Worm (Caenorhabditis elegans) whole organism, early embryonic: ENCODE data around the gene F59A6.11.

ENCODE experiments used
- B0310.2 ChIP-seq: sonication (generic microtip); optimal IDR thresholded peaks from 2 replicates; lab custom pipeline; 2016; ENCODE audit warnings: mild to moderate bottlenecking, missing genetic modification characterization, missing compliant biosample characterization
- F13C5.2 ChIP-seq: sonication (generic microtip); optimal IDR thresholded peaks from 2 replicates; lab custom pipeline; 2017; ENCODE audit warnings: mild to moderate bottlenecking, missing genetic modification characterization, inconsistent platforms, missing compliant biosample characterization
- aly-1 ChIP-seq: sonication (generic microtip); optimal IDR thresholded peaks from 2 replicates; lab custom pipeline; 2016; ENCODE audit warnings: missing genetic modification characterization, missing compliant biosample characterization
- ama-1 ChIP-seq: fragments of 150-350 bp; optimal IDR thresholded peaks from 2 replicates; lab custom pipeline; 2014
- ceh-13 ChIP-seq: fragments of 200-800 bp; sonication (Bioruptor generic); optimal IDR thresholded peaks from 2 replicates; lab custom pipeline; 2018; ENCODE audit warnings: mild to moderate bottlenecking, missing genetic modification characterization, missing compliant biosample characterization
- ceh-36 ChIP-seq: sonication (generic microtip); optimal IDR thresholded peaks from 2 replicates; lab custom pipeline; 2016; ENCODE audit warnings: missing genetic modification characterization, inconsistent platforms, missing compliant biosample characterization
- ets-7 ChIP-seq: sonication (generic microtip); optimal IDR thresholded peaks from 2 replicates; lab custom pipeline; 2016; ENCODE audit warnings: missing genotype, missing genetic modification characterization, missing compliant biosample characterization
- flt-1 ChIP-seq: fragments of 200-800 bp; sonication (Bioruptor generic); IDR thresholded peaks from 2 replicates; pipeline ENCODE4 v1.3.6; 2022; ENCODE audit warnings: missing genetic modification characterization, missing compliant biosample characterization
- hmbx-1 ChIP-seq: sonication (generic microtip); optimal IDR thresholded peaks from 2 replicates; lab custom pipeline; 2016; ENCODE audit warnings: mild to moderate bottlenecking, missing genetic modification characterization, missing compliant biosample characterization
- hmg-4 ChIP-seq: fragments of 200-800 bp; sonication (Bioruptor generic); optimal IDR thresholded peaks from 2 replicates; lab custom pipeline; 2018; ENCODE audit warnings: mild to moderate bottlenecking, missing genetic modification characterization, missing compliant biosample characterization
- hnd-1 ChIP-seq: sonication (generic microtip); optimal IDR thresholded peaks from 2 replicates; lab custom pipeline; 2016; ENCODE audit warnings: missing genetic modification characterization, missing compliant biosample characterization
- pes-1 ChIP-seq: fragments of 200-800 bp; sonication (Bioruptor generic); IDR thresholded peaks from 2 replicates; pipeline ENCODE4 v1.3.6; 2022; ENCODE audit warnings: missing genetic modification reagents, missing genetic modification characterization, missing compliant biosample characterization
- scrt-1 ChIP-seq: fragments of 200-800 bp; sonication (Bioruptor generic); IDR thresholded peaks from 2 replicates; pipeline ENCODE4 v1.3.6; 2022; ENCODE audit warnings: missing genetic modification characterization, missing compliant biosample characterization
- sea-1 ChIP-seq: fragments of 200-800 bp; sonication (Bioruptor generic); conservative IDR thresholded peaks from 2 replicates; pipeline ENCODE4 v1.3.6; 2022; ENCODE audit warnings: missing genetic modification characterization, missing compliant biosample characterization
- tbx-11 ChIP-seq: fragments of 200-800 bp; sonication (Bioruptor generic); IDR thresholded peaks from 2 replicates; pipeline ENCODE4 v1.3.6; 2022; ENCODE audit warnings: missing genetic modification characterization, missing compliant biosample characterization
- tbx-37 ChIP-seq: fragments of 200-800 bp; sonication (Bioruptor generic); conservative IDR thresholded peaks from 2 replicates; pipeline ENCODE4 v1.3.6; 2022; ENCODE audit warnings: missing genetic modification reagents, missing genetic modification characterization, missing compliant biosample characterization
- tra-4 ChIP-seq: sonication (generic microtip); optimal IDR thresholded peaks from 2 replicates; lab custom pipeline; 2017; ENCODE audit warnings: missing genetic modification characterization, missing compliant biosample characterization

Gene F59A6.11

ce11 chrII:5019389-5020108 lies 21.0 kb upstream of the F59A6.11 start:
- TF ChIP-seq ceh-13 (GFP tag; lab: Kevin White, UChicago) (no peak), ceh-36 (no peak), aly-1 (tag; lab: Kevin White, UChicago) (no peak), hmbx-1 (tag; lab: Kevin White, UChicago) (no peak), scrt-1 (GFP tag; lab: Robert Waterston, UW) (no peak), tbx-11 (GFP tag; lab: Robert Waterston, UW) (no peak), B0310.2 (tag; lab: Kevin White, UChicago) (no peak), tra-4 (tag; lab: Kevin White, UChicago) (no peak), F13C5.2 (no peak), pes-1 (GFP tag; lab: Robert Waterston, UW) (no peak), ama-1 (no peak), hnd-1 (tag; lab: Kevin White, UChicago) (no peak), sea-1 (GFP tag; lab: Robert Waterston, UW) (no peak), flt-1 (GFP tag; lab: Robert Waterston, UW) (no peak), ets-7 (tag; lab: Kevin White, UChicago) (no peak), hmg-4 (GFP tag; lab: Kevin White, UChicago) (no peak), tbx-37 (GFP tag; lab: Robert Waterston, UW) (no peak)

ce11 chrII:5018578-5018977 lies 20.0 kb upstream of the F59A6.11 start:
- no peak for TF ChIP-seq sea-1 (GFP tag; lab: Robert Waterston, UW)
- no peak for TF ChIP-seq hmg-4 (GFP tag; lab: Kevin White, UChicago)

- TF ChIP-seq hmg-4 (GFP tag; lab: Kevin White, UChicago) = peak; percentile 46
- TF ChIP-seq flt-1 (GFP tag; lab: Robert Waterston, UW) = no peak
- no peak for TF ChIP-seq hmbx-1 (tag; lab: Kevin White, UChicago)
- TF ChIP-seq ceh-36 = no peak
- no peak for TF ChIP-seq tbx-37 (GFP tag; lab: Robert Waterston, UW)
- no peak for TF ChIP-seq F13C5.2
- peak; percentile 42 for TF ChIP-seq aly-1 (tag; lab: Kevin White, UChicago)
- no peak for TF ChIP-seq hnd-1 (tag; lab: Kevin White, UChicago)
- no peak for TF ChIP-seq pes-1 (GFP tag; lab: Robert Waterston, UW)
- TF ChIP-seq ama-1 = no peak
These were observed 18.5 kb upstream of the F59A6.11 start for ce11 chrII:5016977-5017585.

- TF ChIP-seq ceh-36 (no peak), hnd-1 (tag; lab: Kevin White, UChicago) (no peak), pes-1 (GFP tag; lab: Robert Waterston, UW) (no peak), hmg-4 (GFP tag; lab: Kevin White, UChicago) (no peak), tbx-37 (GFP tag; lab: Robert Waterston, UW) (no peak), ceh-13 (GFP tag; lab: Kevin White, UChicago) (no peak), aly-1 (tag; lab: Kevin White, UChicago) (no peak), ama-1 (no peak), sea-1 (GFP tag; lab: Robert Waterston, UW) (no peak), tbx-11 (GFP tag; lab: Robert Waterston, UW) (no peak), scrt-1 (GFP tag; lab: Robert Waterston, UW) (no peak), tra-4 (tag; lab: Kevin White, UChicago) (no peak), B0310.2 (tag; lab: Kevin White, UChicago) (no peak), hmbx-1 (tag; lab: Kevin White, UChicago) (no peak), ets-7 (tag; lab: Kevin White, UChicago) (no peak), flt-1 (GFP tag; lab: Robert Waterston, UW) (no peak), F13C5.2 (no peak)
These were observed 17.6 kb upstream of the F59A6.11 start for ce11 chrII:5016144-5016543.

ce11 chrII:5014399-5014798 lies 15.8 kb upstream of the F59A6.11 start, which contains the start of gene F59A6.2:
F59A6.2 (plus strand) TSS chrII:5014699.
- TF ChIP-seq aly-1 (tag; lab: Kevin White, UChicago) = no peak
- no peak for TF ChIP-seq flt-1 (GFP tag; lab: Robert Waterston, UW)
- TF ChIP-seq B0310.2 (tag; lab: Kevin White, UChicago) = no peak

- no peak for TF ChIP-seq ceh-13 (GFP tag; lab: Kevin White, UChicago)
These were observed 13.4 kb upstream of the F59A6.11 start, which contains the start of gene F59A6.12 for ce11 chrII:5011978-5012377. F59A6.12 (minus strand) TSS chrII:5012078.

ce11 chrII:5008033-5008432 lies 9.5 kb upstream of the F59A6.11 start, which contains the start of gene F59A6.3:
F59A6.3 (plus strand) TSS chrII:5008333.
- TF ChIP-seq ceh-36 (no peak), ets-7 (tag; lab: Kevin White, UChicago) (no peak), B0310.2 (tag; lab: Kevin White, UChicago) (no peak), sea-1 (GFP tag; lab: Robert Waterston, UW) (no peak), tbx-37 (GFP tag; lab: Robert Waterston, UW) (no peak), hnd-1 (tag; lab: Kevin White, UChicago) (no peak), tra-4 (tag; lab: Kevin White, UChicago) (no peak), hmg-4 (GFP tag; lab: Kevin White, UChicago) (no peak), ama-1 (no peak), aly-1 (tag; lab: Kevin White, UChicago) (no peak), hmbx-1 (tag; lab: Kevin White, UChicago) (no peak), flt-1 (GFP tag; lab: Robert Waterston, UW) (no peak), tbx-11 (GFP tag; lab: Robert Waterston, UW) (no peak), scrt-1 (GFP tag; lab: Robert Waterston, UW) (no peak), pes-1 (GFP tag; lab: Robert Waterston, UW) (no peak), F13C5.2 (no peak), ceh-13 (GFP tag; lab: Kevin White, UChicago) (no peak)
